Worm (Caenorhabditis elegans) whole organism, L1 larva: ENCODE measurements around the gene K10C2.2.
A peak's percentile ranks its signal among the peaks of the same experiment; 100 is the strongest.

Experiments used
- ama-1 ChIP-seq: fragments of 150-350 bp; optimal IDR thresholded peaks from 2 replicates; lab custom pipeline; 2014
- efl-1 ChIP-seq, 4 experiments: fragments of 150-350 bp; optimal IDR thresholded peaks in 3 of 4; peaks in 1 of 4; 1 replicate in 1 of 4; 2 replicates in 3 of 4; lab custom pipeline; 2014; ENCODE audit warnings: missing biosample characterization in 2 of 4, missing genetic modification characterization in 2 of 4, missing genetic modification reagents in 2 of 4
- fkh-8 ChIP-seq: sonication (generic microtip); optimal IDR thresholded peaks from 2 replicates; lab custom pipeline; 2016; ENCODE audit warnings: mild to moderate bottlenecking, missing genetic modification characterization, missing compliant biosample characterization
- fos-1 ChIP-seq: fragments of 150-350 bp; optimal IDR thresholded peaks from 2 replicates; lab custom pipeline; 2014; ENCODE audit warnings: missing biosample characterization, missing genetic modification characterization
- lin-15B ChIP-seq: fragments of 150-350 bp; sonication (generic microtip); optimal IDR thresholded peaks from 3 replicates; lab custom pipeline; 2014; ENCODE audit warnings: missing biosample characterization, missing genetic modification characterization
- lin-39 ChIP-seq: fragments of 150-350 bp; optimal IDR thresholded peaks from 2 replicates; lab custom pipeline; 2014; ENCODE audit warnings: missing biosample characterization, missing genetic modification reagents, missing genetic modification characterization
- mdl-1 ChIP-seq, 2 experiments: fragments of 150-350 bp; optimal IDR thresholded peaks; 2 replicates each; lab custom pipeline; 2014 to 2017; ENCODE audit warnings: missing biosample characterization in 2 of 2, missing genetic modification characterization in 2 of 2, inconsistent platforms in 1 of 2
- nhr-11 ChIP-seq: fragments of 150-350 bp; optimal IDR thresholded peaks from 2 replicates; lab custom pipeline; 2014; ENCODE audit warnings: missing biosample characterization, missing genetic modification characterization
- nhr-237 ChIP-seq: fragments of 150-350 bp; optimal IDR thresholded peaks from 2 replicates; lab custom pipeline; 2014; ENCODE audit warnings: missing biosample characterization, missing genetic modification characterization
- nhr-76 ChIP-seq: sonication (generic microtip); optimal IDR thresholded peaks from 2 replicates; lab custom pipeline; 2017; ENCODE audit warnings: missing biosample characterization, missing genetic modification characterization
- nhr-77 ChIP-seq: fragments of 150-350 bp; optimal IDR thresholded peaks from 2 replicates; lab custom pipeline; 2014; ENCODE audit warnings: missing biosample characterization, missing genetic modification characterization
- unc-130 ChIP-seq: fragments of 150-350 bp; optimal IDR thresholded peaks from 2 replicates; lab custom pipeline; 2017; ENCODE audit warnings: missing biosample characterization, missing genetic modification characterization, inconsistent platforms
- zag-1 ChIP-seq: fragments of 150-350 bp; optimal IDR thresholded peaks from 2 replicates; lab custom pipeline; 2014; ENCODE audit warnings: missing biosample characterization, missing genetic modification characterization

- TF ChIP-seq nhr-11 (tag; lab: Kevin White, UChicago), result no peak
- no peak for TF ChIP-seq nhr-77 (tag; lab: Kevin White, UChicago)
- no peak for TF ChIP-seq nhr-237
- peak in 1 of 2 experiments; percentile 21 for TF ChIP-seq efl-1 (optimal IDR thresholded peaks at IDR 0.05; lab: Kevin White, UChicago)
- peak in 1 of 2 experiments; percentile 0 for TF ChIP-seq efl-1 (GFP tag; optimal IDR thresholded peaks at IDR 0.05 in 1 of 2; lab: Kevin White, UChicago)
- peak in 1 of 2 experiments; percentile 20 for TF ChIP-seq mdl-1 (tag; optimal IDR thresholded peaks at IDR 0.05; lab: Kevin White, UChicago)
- TF ChIP-seq zag-1 (tag; lab: Kevin White, UChicago), result no peak
- TF ChIP-seq fos-1 (tag; lab: Kevin White, UChicago), result no peak
- TF ChIP-seq unc-130 (tag; lab: Kevin White, UChicago), result peak; percentile 50
- TF ChIP-seq lin-15B (tag; lab: Kevin White, UChicago), result no peak
- TF ChIP-seq ama-1 (lab: Kevin White, UChicago), result no peak
- peak; percentile 2 for TF ChIP-seq lin-39 (tag; lab: Kevin White, UChicago)
- no peak for TF ChIP-seq nhr-76 (tag; lab: Kevin White, UChicago)
- no peak for TF ChIP-seq fkh-8 (tag; lab: Kevin White, UChicago)
Observed at ce11 chrX:6410177-6410765, 23.3 kb downstream of the K10C2.2 start, which contains the start of gene mup-2.
